Fruit fly (Drosophila melanogaster) whole organism, embryonic: ENCODE data around the gene Rab9Fb.

Experiments
- CG10267 ChIP-seq: fragments of 200-800 bp; sonication (Bioruptor generic); optimal IDR thresholded peaks from 2 replicates; lab custom pipeline; 2018; ENCODE audit warnings: missing biosample characterization, mild to moderate bottlenecking, missing genetic modification characterization, moderate library complexity
- CG12071 ChIP-seq: fragments of 200-800 bp; sonication (Bioruptor generic); optimal IDR thresholded peaks from 3 replicates; lab custom pipeline; 2018; ENCODE audit warnings: missing biosample characterization, mild to moderate bottlenecking, missing genetic modification characterization
- CG12659 ChIP-seq: fragments of 200-800 bp; sonication (Bioruptor generic); optimal IDR thresholded peaks from 3 replicates; lab custom pipeline; 2017; ENCODE audit warnings: mild to moderate bottlenecking, missing biosample characterization, missing genetic modification reagents, missing genetic modification characterization
- CG13296 ChIP-seq: fragments of 200-800 bp; sonication (Bioruptor generic); optimal IDR thresholded peaks from 3 replicates; lab custom pipeline; 2018; ENCODE audit warnings: missing biosample characterization, mild to moderate bottlenecking, missing genetic modification characterization
- CG13894 ChIP-seq: fragments of 200-800 bp; sonication (Bioruptor generic); optimal IDR thresholded peaks from 3 replicates; lab custom pipeline; 2018; ENCODE audit warnings: missing biosample characterization, mild to moderate bottlenecking, missing genetic modification characterization, moderate library complexity
- CG14965 ChIP-seq: fragments of 200-800 bp; sonication (Bioruptor generic); optimal IDR thresholded peaks from 2 replicates; lab custom pipeline; 2016; ENCODE audit warnings: missing biosample characterization, missing genetic modification characterization, borderline replicate concordance
- CG15073 ChIP-seq: fragments of 200-800 bp; sonication (Bioruptor generic); optimal IDR thresholded peaks from 2 replicates; lab custom pipeline; 2016; ENCODE audit warnings: missing biosample characterization, missing genetic modification characterization
- CG1529 ChIP-seq: fragments of 200-800 bp; sonication (Bioruptor generic); optimal IDR thresholded peaks from 3 replicates; lab custom pipeline; 2018; ENCODE audit warnings: missing biosample characterization, missing genetic modification characterization
- CG16813 ChIP-seq: fragments of 200-800 bp; sonication (Bioruptor generic); IDR thresholded peaks from 3 replicates; pipeline ENCODE4 v1.3.6; 2022; ENCODE audit warnings: missing biosample characterization, missing genetic modification characterization; ENCODE audit not compliant: partially characterized antibody
- CG17361 ChIP-seq: fragments of 200-800 bp; sonication (Bioruptor generic); IDR thresholded peaks from 3 replicates; pipeline ENCODE4 v1.3.6; 2022; ENCODE audit warnings: missing biosample characterization, missing genetic modification characterization
- CG17568 ChIP-seq: fragments of 200-800 bp; sonication (Bioruptor generic); optimal IDR thresholded peaks from 2 replicates; lab custom pipeline; 2018; ENCODE audit warnings: missing biosample characterization, mild to moderate bottlenecking, missing genetic modification characterization, moderate library complexity
- CG2712 ChIP-seq: fragments of 200-800 bp; optimal IDR thresholded peaks from 3 replicates; lab custom pipeline; 2019; ENCODE audit warnings: missing biosample characterization, mild to moderate bottlenecking, missing genetic modification characterization, moderate library complexity
- CG2889 ChIP-seq: fragments of 200-800 bp; sonication (Bioruptor generic); IDR thresholded peaks from 3 replicates; pipeline ENCODE4 v1.3.6; 2022; ENCODE audit warnings: missing biosample characterization, missing genetic modification characterization
- CG30020 ChIP-seq: fragments of 200-800 bp; optimal IDR thresholded peaks from 2 replicates; lab custom pipeline; 2019; ENCODE audit warnings: missing biosample characterization, mild to moderate bottlenecking, missing genetic modification characterization, moderate library complexity
- CG31388 ChIP-seq: fragments of 200-800 bp; sonication (Bioruptor generic); optimal IDR thresholded peaks from 2 replicates; lab custom pipeline; 2016; ENCODE audit warnings: missing biosample characterization, missing genetic modification characterization
- CG32532 ChIP-seq: fragments of 200-800 bp; sonication (Bioruptor generic); IDR thresholded peaks from 2 replicates; pipeline ENCODE4 v1.3.6; 2022; ENCODE audit warnings: missing biosample characterization, missing genetic modification characterization
- CG34422 ChIP-seq: fragments of 200-800 bp; sonication (Bioruptor generic); IDR thresholded peaks from 3 replicates; pipeline ENCODE4 v1.3.6; 2022; ENCODE audit warnings: missing biosample characterization, missing genetic modification characterization
- CG5245 ChIP-seq: fragments of 200-800 bp; sonication (Bioruptor generic); optimal IDR thresholded peaks from 3 replicates; lab custom pipeline; 2016; ENCODE audit warnings: missing biosample characterization, missing genetic modification characterization
- CG6272 ChIP-seq: fragments of 200-800 bp; sonication (Bioruptor generic); IDR thresholded peaks from 2 replicates; pipeline ENCODE4 v1.3.6; 2022; ENCODE audit warnings: missing biosample characterization, missing genetic modification characterization
- CG6654 ChIP-seq: fragments of 200-800 bp; sonication (Bioruptor generic); optimal IDR thresholded peaks from 2 replicates; lab custom pipeline; 2017; ENCODE audit warnings: missing biosample characterization, mild to moderate bottlenecking, missing genetic modification characterization
- CG6765 ChIP-seq: fragments of 200-800 bp; sonication (Bioruptor generic); optimal IDR thresholded peaks from 3 replicates; lab custom pipeline; 2017; ENCODE audit warnings: missing biosample characterization, mild to moderate bottlenecking, missing genetic modification characterization
- CG7357 ChIP-seq: fragments of 200-800 bp; sonication (Bioruptor generic); IDR thresholded peaks from 3 replicates; pipeline ENCODE4 v1.3.6; 2022; ENCODE audit warnings: missing biosample characterization, missing genetic modification characterization
- CG8924 ChIP-seq: fragments of 200-800 bp; optimal IDR thresholded peaks from 3 replicates; lab custom pipeline; 2019; ENCODE audit warnings: missing biosample characterization, mild to moderate bottlenecking, missing genetic modification characterization, moderate library complexity
- Hmx ChIP-seq: fragments of 200-800 bp; sonication (Bioruptor generic); optimal IDR thresholded peaks from 2 replicates; lab custom pipeline; 2016; ENCODE audit warnings: missing biosample characterization, missing genetic modification characterization
- Hsf ChIP-seq: fragments of 200-800 bp; sonication (Bioruptor generic); optimal IDR thresholded peaks from 3 replicates; lab custom pipeline; 2016; ENCODE audit warnings: missing biosample characterization, missing genetic modification characterization
- Mad ChIP-seq: fragments of 200-800 bp; sonication (Bioruptor generic); optimal IDR thresholded peaks from 2 replicates; lab custom pipeline; 2016; ENCODE audit warnings: missing biosample characterization, missing genetic modification characterization
- Med ChIP-seq: fragments of 200-800 bp; sonication (Bioruptor generic); peaks from one replicate; lab custom pipeline; 2016; ENCODE audit warnings: missing biosample characterization, missing genetic modification characterization, mild to moderate bottlenecking, inconsistent platforms, moderate library complexity
- Nf-YA ChIP-seq: fragments of 200-800 bp; sonication (Bioruptor generic); IDR thresholded peaks from 2 replicates; pipeline ENCODE4 v1.3.6; 2022; ENCODE audit warnings: missing biosample characterization, missing genetic modification characterization
- Optix ChIP-seq: fragments of 200-800 bp; sonication (Bioruptor generic); IDR thresholded peaks from 3 replicates; pipeline ENCODE4 v1.3.6; 2022; ENCODE audit warnings: missing biosample characterization, missing genetic modification characterization
- Rx ChIP-seq: fragments of 200-800 bp; sonication (Bioruptor generic); IDR thresholded peaks from 2 replicates; pipeline ENCODE4 v1.3.6; 2022; ENCODE audit warnings: missing biosample characterization, missing genetic modification characterization
- Sry-β ChIP-seq: fragments of 200-800 bp; sonication (Bioruptor generic); optimal IDR thresholded peaks from 2 replicates; lab custom pipeline; 2018; ENCODE audit warnings: missing biosample characterization, mild to moderate bottlenecking, missing genetic modification characterization, moderate library complexity
- Sry-δ ChIP-seq: fragments of 200-800 bp; sonication (Bioruptor generic); optimal IDR thresholded peaks from 2 replicates; lab custom pipeline; 2016; ENCODE audit warnings: missing biosample characterization, missing genetic modification characterization
- Ssrp ChIP-seq: fragments of 200-800 bp; sonication (Bioruptor generic); optimal IDR thresholded peaks from 2 replicates; lab custom pipeline; 2018; ENCODE audit warnings: missing biosample characterization, mild to moderate bottlenecking, missing genetic modification characterization, moderate library complexity
- Vsx1 ChIP-seq: fragments of 200-800 bp; sonication (Bioruptor generic); optimal IDR thresholded peaks from 2 replicates; lab custom pipeline; 2017; ENCODE audit warnings: missing biosample characterization, mild to moderate bottlenecking, missing genetic modification characterization, missing genetic modification reagents
- YL-1 ChIP-seq: fragments of 200-800 bp; sonication (Bioruptor generic); optimal IDR thresholded peaks from 3 replicates; lab custom pipeline; 2017; ENCODE audit warnings: missing biosample characterization, mild to moderate bottlenecking, missing genetic modification characterization
- btn ChIP-seq: fragments of 200-800 bp; sonication (Bioruptor generic); optimal IDR thresholded peaks from 2 replicates; lab custom pipeline; 2016; ENCODE audit warnings: missing biosample characterization, missing genetic modification characterization
- croc ChIP-seq: fragments of 200-800 bp; sonication (Bioruptor generic); conservative IDR thresholded peaks from 3 replicates; pipeline ENCODE4 v1.3.6; 2022; ENCODE audit warnings: missing biosample characterization, missing genetic modification characterization
- crol ChIP-seq: fragments of 200-800 bp; sonication (Bioruptor generic); IDR thresholded peaks from 2 replicates; pipeline ENCODE4 v1.3.6; 2022; ENCODE audit warnings: missing biosample characterization, missing genetic modification characterization
- dan ChIP-seq: fragments of 200-800 bp; sonication (Bioruptor generic); IDR thresholded peaks from 2 replicates; pipeline ENCODE4 v1.3.6; 2022; ENCODE audit warnings: missing biosample characterization, missing genetic modification characterization
- esg ChIP-seq: fragments of 200-800 bp; sonication (Bioruptor generic); conservative IDR thresholded peaks from 2 replicates; pipeline ENCODE4 v1.3.6; 2022; ENCODE audit warnings: missing biosample characterization, missing genetic modification characterization
- ham ChIP-seq: fragments of 200-800 bp; sonication (Bioruptor generic); IDR thresholded peaks from 2 replicates; pipeline ENCODE4 v1.3.6; 2022; ENCODE audit warnings: missing biosample characterization, missing genetic modification characterization
- hb ChIP-seq: fragments of 200-800 bp; sonication (Bioruptor generic); IDR thresholded peaks from 3 replicates; pipeline ENCODE4 v1.3.6; 2022; ENCODE audit warnings: missing biosample characterization, missing genetic modification characterization; ENCODE audit not compliant: partially characterized antibody
- kay ChIP-seq: fragments of 200-800 bp; sonication (Bioruptor generic); optimal IDR thresholded peaks from 2 replicates; lab custom pipeline; 2016; ENCODE audit warnings: missing biosample characterization, missing genetic modification characterization
- lab ChIP-seq: fragments of 200-800 bp; sonication (Bioruptor generic); optimal IDR thresholded peaks from 3 replicates; lab custom pipeline; 2017; ENCODE audit warnings: missing biosample characterization, missing genetic modification characterization, mild to moderate bottlenecking, moderate library complexity, missing genetic modification reagents
- lov ChIP-seq, 2 experiments: fragments of 200-800 bp in 1 of 2; fragments of >200 bp in 1 of 2; sonication (Bioruptor generic) in 1 of 2; IDR thresholded peaks in 1 of 2; optimal IDR thresholded peaks in 1 of 2; 2 replicates in 1 of 2; 3 replicates in 1 of 2; pipeline versions ENCODE4 v1.3.6 to Lab custom; 2017 to 2022; ENCODE audit warnings: missing biosample characterization in 1 of 2, missing genetic modification characterization in 1 of 2
- nerfin-1 ChIP-seq: fragments of 200-800 bp; sonication (Bioruptor generic); optimal IDR thresholded peaks from 3 replicates; lab custom pipeline; 2019; ENCODE audit warnings: missing biosample characterization, mild to moderate bottlenecking, missing genetic modification characterization, moderate library complexity
- pros ChIP-seq: fragments of 200-800 bp; sonication (Bioruptor generic); optimal IDR thresholded peaks from 3 replicates; lab custom pipeline; 2019; ENCODE audit warnings: missing biosample characterization, mild to moderate bottlenecking, missing genetic modification characterization, moderate library complexity
- ranshi ChIP-seq: fragments of 200-800 bp; sonication (Bioruptor generic); IDR thresholded peaks from 2 replicates; pipeline ENCODE4 v1.3.6; 2022; ENCODE audit warnings: missing biosample characterization, missing genetic modification characterization
- stc ChIP-seq: fragments of 200-800 bp; sonication (Bioruptor generic); IDR thresholded peaks from 2 replicates; pipeline ENCODE4 v1.3.6; 2022; ENCODE audit warnings: missing biosample characterization, missing genetic modification characterization

The Rab9Fb gene

dm6 chrX:10936599-10936998 is 15.7 kb downstream of the Rab9Fb start (continued):
- TF ChIP-seq CG2712 (tag; lab: Kevin White, UChicago) (peak; percentile 84), Sry-δ (peak; percentile 41), ham (GFP tag; lab: Robert Waterston, UW) (no peak), CG5245 (GFP tag; lab: Kevin White, UChicago) (peak; percentile 73), CG8924 (tag; lab: Kevin White, UChicago) (peak; percentile 88), CG32532 (GFP tag; lab: Robert Waterston, UW) (peak; percentile 83), CG13296 (GFP tag; lab: Kevin White, UChicago) (peak; percentile 88), CG6654 (GFP tag; lab: Kevin White, UChicago) (peak; percentile 40), CG17361 (peak; percentile 78), CG12071 (GFP tag; lab: Kevin White, UChicago) (peak; percentile 82), CG6272 (GFP tag; lab: Robert Waterston, UW) (peak; percentile 66), dan (GFP tag; lab: Robert Waterston, UW) (no peak), YL-1 (GFP tag; lab: Kevin White, UChicago) (peak; percentile 13), CG31388 (peak; percentile 38), Sry-β (GFP tag; lab: Kevin White, UChicago) (no peak), CG7357 (peak; percentile 70), crol (0 out of 2 replicates have a peak, but pooled peaks have one; percentile 36), Hmx (GFP tag; lab: Kevin White, UChicago) (no peak), Med (GFP tag; lab: Kevin White, UChicago) (peak; percentile 96), croc (GFP tag; lab: Robert Waterston, UW) (peak; percentile 60; the same call in 2 of the 3 replicates), CG15073 (GFP tag; lab: Kevin White, UChicago) (peak; percentile 2), Hsf (GFP tag; lab: Kevin White, UChicago) (peak; percentile 80), pros (no peak), kay (peak; percentile 82), CG13894 (tag; lab: Kevin White, UChicago) (no peak), Rx (GFP tag; lab: Robert Waterston, UW) (peak; percentile 70; the same call in 1 of the 2 replicates), CG17568 (GFP tag; lab: Kevin White, UChicago) (no peak), Ssrp (tag; lab: Kevin White, UChicago) (peak; percentile 81), CG34422 (GFP tag; lab: Robert Waterston, UW) (peak; percentile 77), CG16813 (GFP tag; lab: Robert Waterston, UW) (no peak), btn (GFP tag; lab: Kevin White, UChicago) (peak; percentile 58), nerfin-1 (tag; lab: Kevin White, UChicago) (peak; percentile 82), CG14965 (GFP tag; lab: Kevin White, UChicago) (peak; percentile 42), stc (GFP tag; lab: Robert Waterston, UW) (peak; percentile 91), esg (GFP tag; lab: Robert Waterston, UW) (peak; percentile 85), CG1529 (GFP tag; lab: Kevin White, UChicago) (peak; percentile 71), Mad (GFP tag; lab: Kevin White, UChicago) (peak; percentile 73), Vsx1 (GFP tag; lab: Kevin White, UChicago) (peak; percentile 61), hb (GFP tag; lab: Robert Waterston, UW) (no peak), Optix (peak; percentile 51; the same call in 1 of the 3 replicates), CG30020 (tag; lab: Kevin White, UChicago) (peak; percentile 42), CG2889 (GFP tag; lab: Robert Waterston, UW) (peak; percentile 52; the same call in 1 of the 3 replicates), lov (optimal IDR thresholded peaks at IDR 0.05; lab: Kevin White, UChicago) (no peak), lov (GFP tag; IDR thresholded peaks at IDR 0.05; lab: Robert Waterston, UW) (peak; percentile 59; the same call in 1 of the 3 replicates), CG10267 (tag; lab: Kevin White, UChicago) (peak; percentile 74), lab (GFP tag; lab: Kevin White, UChicago) (peak; percentile 90), Nf-YA (GFP tag; lab: Robert Waterston, UW) (peak; percentile 74; the same call in 1 of the 2 replicates), CG6765 (peak; percentile 73), CG12659 (GFP tag; lab: Kevin White, UChicago) (peak; percentile 81), ranshi (GFP tag; lab: Robert Waterston, UW) (peak; percentile 81)
